Worm (Caenorhabditis elegans) whole organism, L1 larva: ENCODE data around the gene ruvb-1.

Source experiments
- C16A3.4 ChIP-seq: fragments of 150-350 bp; optimal IDR thresholded peaks from 2 replicates; lab custom pipeline; 2014; ENCODE audit warnings: missing biosample characterization, missing genetic modification characterization
- Y116A8C.19 ChIP-seq: sonication (generic microtip); optimal IDR thresholded peaks from 2 replicates; lab custom pipeline; 2016; ENCODE audit warnings: missing compliant biosample characterization, missing genetic modification characterization, borderline replicate concordance
- aly-2 ChIP-seq: fragments of 150-350 bp; optimal IDR thresholded peaks from 2 replicates; lab custom pipeline; 2014; ENCODE audit warnings: missing biosample characterization, missing genetic modification characterization
- blmp-1 ChIP-seq: fragments of 150-350 bp; optimal IDR thresholded peaks from 2 replicates; lab custom pipeline; 2014; ENCODE audit warnings: missing biosample characterization, missing genetic modification characterization
- ceh-8 ChIP-seq: fragments of 200-800 bp; sonication (Bioruptor generic); optimal IDR thresholded peaks from 2 replicates; lab custom pipeline; 2018; ENCODE audit warnings: mild to moderate bottlenecking, missing genetic modification characterization, moderate library complexity, missing compliant biosample characterization
- ceh-82 ChIP-seq, 3 experiments: fragments of 150-350 bp in 1 of 3; sonication (generic microtip) in 2 of 3; optimal IDR thresholded peaks; 2 replicates each; lab custom pipeline; 2014 to 2017; ENCODE audit warnings: missing biosample characterization in 3 of 3, missing genetic modification characterization in 3 of 3
- ces-1 ChIP-seq: fragments of 150-350 bp; optimal IDR thresholded peaks from 2 replicates; lab custom pipeline; 2014; ENCODE audit warnings: missing biosample characterization, missing genetic modification reagents, missing genetic modification characterization
- dpl-1 ChIP-seq, 3 experiments: fragments of 150-350 bp in 2 of 3; sonication (generic microtip) in 1 of 3; optimal IDR thresholded peaks; 2 replicates each; lab custom pipeline; 2014 to 2017; ENCODE audit warnings: missing biosample characterization in 3 of 3, missing genetic modification characterization in 3 of 3, missing genetic modification reagents in 3 of 3
- dsc-1 ChIP-seq: sonication (generic microtip); optimal IDR thresholded peaks from 2 replicates; lab custom pipeline; 2016; ENCODE audit warnings: mild to moderate bottlenecking, missing genetic modification characterization, missing compliant biosample characterization
- efl-1 ChIP-seq, 4 experiments: fragments of 150-350 bp; optimal IDR thresholded peaks in 3 of 4; peaks in 1 of 4; 1 replicate in 1 of 4; 2 replicates in 3 of 4; lab custom pipeline; 2014; ENCODE audit warnings: missing biosample characterization in 2 of 4, missing genetic modification characterization in 2 of 4, missing genetic modification reagents in 2 of 4
- elt-2 ChIP-seq: sonication (generic microtip); optimal IDR thresholded peaks from 2 replicates; lab custom pipeline; 2016; ENCODE audit warnings: missing genetic modification characterization, mild to moderate bottlenecking, inconsistent platforms, missing compliant biosample characterization, missing genetic modification reagents
- ets-5 ChIP-seq: fragments of 200-800 bp; sonication (Bioruptor generic); IDR thresholded peaks from 2 replicates; pipeline ENCODE4 v1.3.6; 2022; ENCODE audit warnings: missing genetic modification characterization, missing compliant biosample characterization
- fkh-4 ChIP-seq: sonication (generic microtip); optimal IDR thresholded peaks from 2 replicates; lab custom pipeline; 2016; ENCODE audit warnings: missing compliant biosample characterization, missing genetic modification characterization, borderline replicate concordance
- fkh-8 ChIP-seq: sonication (generic microtip); optimal IDR thresholded peaks from 2 replicates; lab custom pipeline; 2016; ENCODE audit warnings: mild to moderate bottlenecking, missing genetic modification characterization, missing compliant biosample characterization
- hlh-4 ChIP-seq: sonication (generic microtip); optimal IDR thresholded peaks from 2 replicates; lab custom pipeline; 2016; ENCODE audit warnings: mild to moderate bottlenecking, missing genetic modification characterization, missing compliant biosample characterization
- irx-1 ChIP-seq: sonication (generic microtip); optimal IDR thresholded peaks from 2 replicates; lab custom pipeline; 2016; ENCODE audit warnings: missing genetic modification characterization, missing compliant biosample characterization
- jun-1 ChIP-seq: fragments of 150-350 bp; optimal IDR thresholded peaks from 2 replicates; lab custom pipeline; 2014; ENCODE audit warnings: missing biosample characterization, missing genetic modification reagents, missing genetic modification characterization
- lin-13 ChIP-seq: fragments of 150-350 bp; optimal IDR thresholded peaks from 2 replicates; lab custom pipeline; 2014; ENCODE audit warnings: missing biosample characterization, missing genetic modification reagents, missing genetic modification characterization
- lin-14 ChIP-seq: fragments of 200-800 bp; sonication (Bioruptor generic); optimal IDR thresholded peaks from 2 replicates; lab custom pipeline; 2018; ENCODE audit warnings: mild to moderate bottlenecking, missing genetic modification characterization, moderate library complexity, missing compliant biosample characterization
- lin-15B ChIP-seq: fragments of 150-350 bp; sonication (generic microtip); optimal IDR thresholded peaks from 3 replicates; lab custom pipeline; 2014; ENCODE audit warnings: missing biosample characterization, missing genetic modification characterization
- lsy-2 ChIP-seq, 2 experiments: fragments of 150-350 bp; optimal IDR thresholded peaks; 2 replicates each; lab custom pipeline; 2014; ENCODE audit warnings: missing biosample characterization in 2 of 2, missing genetic modification characterization in 2 of 2
- mdl-1 ChIP-seq, 2 experiments: fragments of 150-350 bp; optimal IDR thresholded peaks; 2 replicates each; lab custom pipeline; 2014 to 2017; ENCODE audit warnings: missing biosample characterization in 2 of 2, missing genetic modification characterization in 2 of 2, inconsistent platforms in 1 of 2
- mef-2 ChIP-seq: fragments of 150-350 bp; optimal IDR thresholded peaks from 2 replicates; lab custom pipeline; 2014; ENCODE audit warnings: missing biosample characterization, missing genetic modification characterization
- mep-1 ChIP-seq: fragments of 150-350 bp; optimal IDR thresholded peaks from 2 replicates; lab custom pipeline; 2014; ENCODE audit warnings: missing biosample characterization, missing genetic modification characterization
- nhr-11 ChIP-seq: fragments of 150-350 bp; optimal IDR thresholded peaks from 2 replicates; lab custom pipeline; 2014; ENCODE audit warnings: missing biosample characterization, missing genetic modification characterization
- nhr-12 ChIP-seq: sonication (generic microtip); optimal IDR thresholded peaks from 2 replicates; lab custom pipeline; 2017; ENCODE audit warnings: missing biosample characterization, missing genetic modification characterization
- nhr-20 ChIP-seq: sonication (generic microtip); optimal IDR thresholded peaks from 2 replicates; lab custom pipeline; 2016; ENCODE audit warnings: mild to moderate bottlenecking, missing genetic modification characterization, missing compliant biosample characterization
- nhr-71 ChIP-seq: sonication (generic microtip); optimal IDR thresholded peaks from 2 replicates; lab custom pipeline; 2016; ENCODE audit warnings: mild to moderate bottlenecking, missing genetic modification characterization, moderate library complexity, missing compliant biosample characterization
- nhr-76 ChIP-seq: sonication (generic microtip); optimal IDR thresholded peaks from 2 replicates; lab custom pipeline; 2017; ENCODE audit warnings: missing biosample characterization, missing genetic modification characterization
- nhr-77 ChIP-seq: fragments of 150-350 bp; optimal IDR thresholded peaks from 2 replicates; lab custom pipeline; 2014; ENCODE audit warnings: missing biosample characterization, missing genetic modification characterization
- nhr-84 ChIP-seq: sonication (generic microtip); optimal IDR thresholded peaks from 2 replicates; lab custom pipeline; 2017; ENCODE audit warnings: missing biosample characterization, missing genetic modification characterization
- nhr-85 ChIP-seq: sonication (generic microtip); peaks from one replicate; lab custom pipeline; 2016; ENCODE audit warnings: missing genetic modification characterization, inconsistent platforms, missing compliant biosample characterization
- nhr-90 ChIP-seq: sonication (generic microtip); optimal IDR thresholded peaks from 2 replicates; lab custom pipeline; 2016; ENCODE audit warnings: mild to moderate bottlenecking, missing genetic modification characterization, missing compliant biosample characterization; ENCODE audit not compliant: poor library complexity
- pax-3 ChIP-seq: fragments of 200-800 bp; sonication (Bioruptor generic); optimal IDR thresholded peaks from 2 replicates; lab custom pipeline; 2018; ENCODE audit warnings: mild to moderate bottlenecking, missing genetic modification characterization, moderate library complexity, missing compliant biosample characterization
- pqm-1 ChIP-seq: sonication (generic microtip); optimal IDR thresholded peaks from 3 replicates; lab custom pipeline; 2017; ENCODE audit warnings: missing biosample characterization, missing genetic modification characterization
- rnt-1 ChIP-seq: sonication (generic microtip); optimal IDR thresholded peaks from 2 replicates; lab custom pipeline; 2016; ENCODE audit warnings: mild to moderate bottlenecking, missing genetic modification characterization, moderate library complexity, missing compliant biosample characterization
- skn-1 ChIP-seq: fragments of 150-350 bp; optimal IDR thresholded peaks from 2 replicates; lab custom pipeline; 2014; ENCODE audit warnings: missing biosample characterization, missing genetic modification characterization
- snpc-4 ChIP-seq: fragments of 150-350 bp; optimal IDR thresholded peaks from 2 replicates; lab custom pipeline; 2014; ENCODE audit warnings: missing biosample characterization, missing genetic modification characterization
- snu-23 ChIP-seq: sonication (generic microtip); optimal IDR thresholded peaks from 2 replicates; lab custom pipeline; 2016; ENCODE audit warnings: missing genetic modification characterization, missing compliant biosample characterization
- sup-37 ChIP-seq: fragments of 200-800 bp; sonication (Bioruptor generic); optimal IDR thresholded peaks from 2 replicates; lab custom pipeline; 2018; ENCODE audit warnings: mild to moderate bottlenecking, missing genetic modification characterization, missing compliant biosample characterization
- unc-130 ChIP-seq: fragments of 150-350 bp; optimal IDR thresholded peaks from 2 replicates; lab custom pipeline; 2017; ENCODE audit warnings: missing biosample characterization, missing genetic modification characterization, inconsistent platforms
- unc-62 ChIP-seq: fragments of 150-350 bp; optimal IDR thresholded peaks from 2 replicates; lab custom pipeline; 2014; ENCODE audit warnings: missing biosample characterization, missing genetic modification reagents, missing genetic modification characterization
- unc-86 ChIP-seq: sonication (generic microtip); optimal IDR thresholded peaks from 2 replicates; lab custom pipeline; 2016; ENCODE audit warnings: missing genetic modification characterization, missing compliant biosample characterization
- unc-98 ChIP-seq: fragments of 200-800 bp; sonication (Bioruptor generic); IDR thresholded peaks from 2 replicates; pipeline ENCODE4 v1.3.6; 2022; ENCODE audit warnings: missing genetic modification characterization, missing compliant biosample characterization
- vab-15 ChIP-seq: sonication (generic microtip); optimal IDR thresholded peaks from 2 replicates; lab custom pipeline; 2017; ENCODE audit warnings: missing genotype, mild to moderate bottlenecking, missing genetic modification characterization, missing compliant biosample characterization
- xbp-1 ChIP-seq: sonication (generic microtip); optimal IDR thresholded peaks from 2 replicates; lab custom pipeline; 2016; ENCODE audit warnings: missing genetic modification characterization, missing compliant biosample characterization
- zag-1 ChIP-seq: fragments of 150-350 bp; optimal IDR thresholded peaks from 2 replicates; lab custom pipeline; 2014; ENCODE audit warnings: missing biosample characterization, missing genetic modification characterization
- zip-4 ChIP-seq: fragments of 200-800 bp; sonication (Bioruptor generic); optimal IDR thresholded peaks from 2 replicates; lab custom pipeline; 2018; ENCODE audit warnings: mild to moderate bottlenecking, missing genetic modification characterization, moderate library complexity, missing compliant biosample characterization
- ztf-11 ChIP-seq, 2 experiments: sonication (generic microtip); optimal IDR thresholded peaks; 2 replicates each; lab custom pipeline; 2016 to 2017; ENCODE audit warnings: missing genetic modification characterization in 2 of 2, missing biosample characterization in 1 of 2, missing compliant biosample characterization in 1 of 2
- ztf-4 ChIP-seq: fragments of 150-350 bp; optimal IDR thresholded peaks from 2 replicates; lab custom pipeline; 2014; ENCODE audit warnings: missing biosample characterization, missing genetic modification characterization

ruvb-1 gene

DNA sequence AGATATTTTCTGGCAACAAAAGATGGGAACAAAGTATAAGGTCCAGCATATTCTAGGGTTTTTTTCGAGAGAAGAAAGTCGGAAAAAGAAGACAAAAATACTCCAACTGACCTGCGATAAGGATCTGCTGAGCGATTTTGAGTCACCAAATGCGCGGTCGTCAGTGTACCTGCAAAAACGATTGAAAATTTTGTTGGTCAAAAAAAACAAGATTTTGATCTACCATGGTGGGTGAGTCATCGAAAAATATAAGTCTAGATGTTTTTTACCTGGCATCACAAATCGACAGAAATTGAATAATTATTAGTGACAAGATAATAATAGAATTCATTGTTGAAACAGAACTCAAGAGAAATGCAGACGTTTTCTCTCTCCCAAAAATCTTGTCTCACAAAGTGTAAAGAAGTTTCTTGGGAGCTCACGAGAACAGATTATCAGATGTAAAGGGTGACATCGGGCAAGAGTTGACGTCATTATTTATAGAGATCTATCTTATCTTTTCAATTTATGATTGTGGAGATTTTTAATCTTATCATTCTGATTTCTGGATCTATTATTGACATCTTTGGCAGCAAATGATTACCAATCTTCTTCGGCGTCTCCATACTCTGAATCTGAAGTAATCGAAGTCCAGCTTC lies 4.7 kb upstream of the ruvb-1 start:
- TF ChIP-seq lin-14 (GFP tag; lab: Kevin White, UChicago), result peak; percentile 52
- no peak for TF ChIP-seq aly-2
- TF ChIP-seq pqm-1 (tag; lab: Kevin White, UChicago), result no peak
- peak; percentile 46 for TF ChIP-seq nhr-71 (tag; lab: Kevin White, UChicago)
- TF ChIP-seq dsc-1 (tag; lab: Kevin White, UChicago), result peak; percentile 41
- peak in 1 of 2 experiments; percentile 11 for TF ChIP-seq lsy-2 (tag; optimal IDR thresholded peaks at IDR 0.05; lab: Kevin White, UChicago)
- TF ChIP-seq rnt-1 (tag; lab: Kevin White, UChicago), result peak; percentile 27
- TF ChIP-seq, all 84 proteins: peak for 5

DNA sequence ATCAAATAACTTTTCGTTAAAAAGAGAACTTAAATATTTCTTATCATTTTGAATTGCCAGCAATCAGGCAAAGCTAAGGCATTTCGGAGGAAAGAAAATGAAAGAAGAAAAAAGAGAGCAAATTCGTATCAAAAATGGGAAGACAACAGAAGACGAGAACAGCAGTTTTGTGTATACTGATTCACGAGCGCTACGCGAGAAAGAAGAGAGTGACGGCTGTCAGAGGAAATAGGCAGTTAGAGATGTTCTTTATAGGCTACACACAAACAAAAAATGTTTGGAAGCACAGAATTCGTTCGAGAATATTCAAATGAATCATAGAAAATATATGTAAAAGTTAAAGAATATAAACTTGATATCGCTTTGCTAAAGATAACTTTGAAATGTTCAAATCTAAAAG lies 4.2 kb upstream of the ruvb-1 start:
- TF ChIP-seq lin-15B (tag; lab: Kevin White, UChicago) (no peak), lsy-2 (tag; optimal IDR thresholded peaks at IDR 0.05; lab: Kevin White, UChicago) (peak in 1 of 2 experiments; percentile 7), ces-1 (GFP tag; lab: Kevin White, UChicago) (no peak), ets-5 (GFP tag; lab: Robert Waterston, UW) (no peak), ceh-82 (tag; optimal IDR thresholded peaks at IDR 0.05; lab: Kevin White, UChicago) (no peak), Y116A8C.19 (no peak), ztf-11 (tag; optimal IDR thresholded peaks at IDR 0.05; lab: Kevin White, UChicago) (no peak), dsc-1 (tag; lab: Kevin White, UChicago) (no peak), ceh-8 (GFP tag; lab: Kevin White, UChicago) (no peak), jun-1 (no peak), pax-3 (no peak), mef-2 (tag; lab: Kevin White, UChicago) (no peak), nhr-11 (tag; lab: Kevin White, UChicago) (peak; percentile 57), nhr-85 (tag; lab: Kevin White, UChicago) (no peak), snu-23 (peak; percentile 17), irx-1 (tag; lab: Kevin White, UChicago) (no peak), zag-1 (tag; lab: Kevin White, UChicago) (no peak), ztf-4 (tag; lab: Kevin White, UChicago) (no peak), mep-1 (tag; lab: Kevin White, UChicago) (peak; percentile 33), unc-130 (tag; lab: Kevin White, UChicago) (no peak), nhr-76 (no peak), pqm-1 (tag; lab: Kevin White, UChicago) (no peak), blmp-1 (tag; lab: Kevin White, UChicago) (no peak), nhr-12 (tag; lab: Kevin White, UChicago) (no peak), lin-13 (GFP tag; lab: Kevin White, UChicago) (no peak), nhr-20 (no peak), dpl-1 (GFP tag; optimal IDR thresholded peaks at IDR 0.05; lab: Kevin White, UChicago) (no peak), unc-62 (GFP tag; lab: Kevin White, UChicago) (no peak), vab-15 (tag; lab: Kevin White, UChicago) (no peak), efl-1 (optimal IDR thresholded peaks at IDR 0.05; lab: Kevin White, UChicago) (no peak), efl-1 (GFP tag; optimal IDR thresholded peaks at IDR 0.05 in 1 of 2; lab: Kevin White, UChicago) (no peak), elt-2 (tag; lab: Kevin White, UChicago) (peak; percentile 32), fkh-8 (tag; lab: Kevin White, UChicago) (no peak), unc-86 (tag; lab: Kevin White, UChicago) (no peak), snpc-4 (tag; lab: Kevin White, UChicago) (no peak), rnt-1 (tag; lab: Kevin White, UChicago) (no peak), skn-1 (tag; lab: Kevin White, UChicago) (no peak), mdl-1 (tag; optimal IDR thresholded peaks at IDR 0.05; lab: Kevin White, UChicago) (no peak), xbp-1 (tag; lab: Kevin White, UChicago) (no peak), nhr-77 (tag; lab: Kevin White, UChicago) (no peak), zip-4 (GFP tag; lab: Kevin White, UChicago) (no peak), sup-37 (GFP tag; lab: Kevin White, UChicago) (no peak), nhr-90 (no peak), C16A3.4 (no peak), hlh-4 (no peak), lin-14 (GFP tag; lab: Kevin White, UChicago) (peak; percentile 39), nhr-84 (tag; lab: Kevin White, UChicago) (no peak), fkh-4 (tag; lab: Kevin White, UChicago) (no peak), unc-98 (GFP tag; lab: Robert Waterston, UW) (no peak)
